Fruit fly (Drosophila melanogaster): ENCODE measurements around the gene Tpc1.
A peak's percentile ranks its signal among the peaks of the same experiment; 100 is the strongest.

The Tpc1 gene

DNA sequence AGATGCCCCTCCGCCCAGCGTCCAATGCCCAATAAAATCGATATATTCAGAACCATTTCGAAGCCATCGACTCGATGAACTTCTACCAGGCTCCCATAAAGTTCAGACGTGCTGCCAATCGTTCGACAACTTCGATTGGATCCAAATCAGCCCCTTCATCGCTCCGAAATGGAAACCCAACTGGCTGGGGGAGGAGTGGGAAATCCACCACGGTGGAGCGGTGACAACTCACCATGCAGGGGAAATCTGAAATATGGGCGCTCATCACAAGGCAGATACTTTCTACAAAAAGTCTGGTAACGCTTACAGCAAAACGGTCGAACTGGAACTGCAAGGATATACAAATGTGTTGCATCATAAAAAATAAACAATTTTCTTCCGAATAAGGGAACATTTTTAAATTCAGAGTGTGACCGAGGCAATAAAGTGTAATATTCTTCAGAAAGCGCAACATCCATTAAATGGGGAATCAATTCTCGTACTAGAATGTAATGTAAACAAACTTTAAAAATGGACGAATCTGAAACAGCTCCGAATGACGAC, 29.7 kb downstream of the Tpc1 start, which contains the start of gene CG4565 (continued):
- TF ChIP-seq luna (GFP tag; optimal IDR thresholded peaks at IDR 0.05) (no peak), Sry-δ (GFP tag; optimal IDR thresholded peaks at IDR 0.05) (peak; percentile 54), Mrtf (GFP tag; IDR thresholded peaks at IDR 0.05) (no peak), D19B (GFP tag; optimal IDR thresholded peaks at IDR 0.05) (no peak), unc-4 (GFP tag; IDR thresholded peaks at IDR 0.05; ENCODE audit: partially characterized antibody) (peak; percentile 42; the same call in 1 of the 2 replicates), CG11696 (GFP tag; IDR thresholded peaks at IDR 0.05) (no peak), CG30020 (tag; optimal IDR thresholded peaks at IDR 0.05) (no peak), Nf-YB (GFP tag; optimal IDR thresholded peaks at IDR 0.05) (peak; percentile 79), stc (GFP tag; IDR thresholded peaks at IDR 0.05) (no peak), Atf6 (GFP tag; IDR thresholded peaks at IDR 0.05) (peak; percentile 33; the same call in 1 of the 2 replicates), BEAF-32 (GFP tag; optimal IDR thresholded peaks at IDR 0.05) (peak; percentile 41), fu2 (GFP tag; optimal IDR thresholded peaks at IDR 0.05) (no peak), z (GFP tag; IDR thresholded peaks at IDR 0.05) (no peak), chn (GFP tag; optimal IDR thresholded peaks at IDR 0.05) (no peak), ci (GFP tag; IDR thresholded peaks at IDR 0.05) (no peak), Sin3A (optimal IDR thresholded peaks at IDR 0.05) (no peak), Fer2 (tag; optimal IDR thresholded peaks at IDR 0.05) (no peak), CG32767 (GFP tag; IDR thresholded peaks at IDR 0.05) (no peak), bcd (GFP tag; optimal IDR thresholded peaks at IDR 0.05) (no peak), HmgZ (tag; optimal IDR thresholded peaks at IDR 0.05) (no peak), crp (GFP tag; optimal IDR thresholded peaks at IDR 0.05) (peak in 1 of 2 experiments; percentile 60), TFAM (GFP tag; optimal IDR thresholded peaks at IDR 0.05) (no peak), sna (GFP tag; IDR thresholded peaks at IDR 0.05; ENCODE audit: partially characterized antibody) (no peak), Deaf1 (tag; optimal IDR thresholded peaks at IDR 0.05) (no peak), Pdp1 (GFP tag; optimal IDR thresholded peaks at IDR 0.05) (peak in 1 of 2 experiments; percentile 82), CG2129 (GFP tag; IDR thresholded peaks at IDR 0.05; ENCODE audit: partially characterized antibody) (no peak), org-1 (GFP tag; optimal IDR thresholded peaks at IDR 0.05) (no peak)

DNA sequence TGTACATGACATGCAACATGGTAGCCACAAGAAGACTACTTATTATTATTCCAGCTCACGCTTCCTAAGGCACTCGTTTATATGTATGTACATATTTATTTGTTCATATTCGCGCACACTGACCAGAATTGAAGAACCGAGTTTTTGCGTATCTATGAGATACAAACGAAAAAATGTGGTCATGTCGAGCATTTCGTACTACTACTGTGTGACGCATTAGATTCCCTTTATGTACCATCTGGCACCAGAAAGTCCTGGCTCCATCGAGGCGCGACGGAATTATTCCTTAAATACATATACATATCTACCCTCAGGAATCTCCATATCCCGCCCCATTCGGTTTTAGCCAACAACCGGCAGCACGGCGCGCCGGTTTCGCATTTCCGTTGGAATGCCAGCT, 31.4 kb downstream of the Tpc1 start:
- TF ChIP-seq Optix (GFP tag; IDR thresholded peaks at IDR 0.05) (no peak), YL-1 (GFP tag; optimal IDR thresholded peaks at IDR 0.05) (no peak), sna (GFP tag; IDR thresholded peaks at IDR 0.05; ENCODE audit: partially characterized antibody) (no peak), CG9797 (GFP tag; optimal IDR thresholded peaks at IDR 0.05) (no peak), CG1024 (GFP tag; IDR thresholded peaks at IDR 0.05) (no peak), bbx (GFP tag; IDR thresholded peaks at IDR 0.05; ENCODE audit: partially characterized antibody) (no peak), lbe (GFP tag; optimal IDR thresholded peaks at IDR 0.05) (no peak), exex (tag; optimal IDR thresholded peaks at IDR 0.05) (no peak), pzg (GFP tag; optimal IDR thresholded peaks at IDR 0.05) (no peak), CG13123 (GFP tag; optimal IDR thresholded peaks at IDR 0.05) (no peak), CG17612 (GFP tag; IDR thresholded peaks at IDR 0.05) (no peak), nerfin-1 (tag; optimal IDR thresholded peaks at IDR 0.05) (peak; percentile 65), CG12942 (GFP tag; optimal IDR thresholded peaks at IDR 0.05) (no peak), CG2199 (GFP tag; IDR thresholded peaks at IDR 0.05) (peak; percentile 67; the same call in 1 of the 3 replicates), kah (GFP tag; optimal IDR thresholded peaks at IDR 0.05) (no peak), Sin3A (optimal IDR thresholded peaks at IDR 0.05) (no peak), Mes4 (GFP tag; optimal IDR thresholded peaks at IDR 0.05) (no peak), CG13894 (tag; optimal IDR thresholded peaks at IDR 0.05) (peak; percentile 76), CG32767 (GFP tag; IDR thresholded peaks at IDR 0.05) (no peak), CG13624 (GFP tag; optimal IDR thresholded peaks at IDR 0.05) (peak; percentile 5), chn (GFP tag; optimal IDR thresholded peaks at IDR 0.05) (no peak), CG13287 (GFP tag; IDR thresholded peaks at IDR 0.05; ENCODE audit: partially characterized antibody) (no peak), H2.0 (GFP tag; IDR thresholded peaks at IDR 0.05) (no peak), CG8944 (GFP tag; optimal IDR thresholded peaks at IDR 0.05) (no peak), CG12299 (tag; optimal IDR thresholded peaks at IDR 0.05) (no peak), luna (GFP tag; optimal IDR thresholded peaks at IDR 0.05) (no peak), CG11247 (GFP tag; IDR thresholded peaks at IDR 0.05) (no peak), HLH4C (GFP tag; IDR thresholded peaks at IDR 0.05; ENCODE audit: partially characterized antibody) (no peak)
